Fruit fly (Drosophila melanogaster) whole organism: ENCODE results near the gene drongo.

Experiments used
- EcR ChIP-seq, 2 experiments: fragments of >200 bp; optimal IDR thresholded peaks; 2 replicates each; lab custom pipeline; 2017; ENCODE audit warnings: missing biosample characterization in 2 of 2, missing genetic modification characterization in 2 of 2, missing genetic modification reagents in 2 of 2
- psq ChIP-seq: fragments of >200 bp; optimal IDR thresholded peaks from 2 replicates; lab custom pipeline; 2017
- usp ChIP-seq: fragments of >200 bp; optimal IDR thresholded peaks from 2 replicates; lab custom pipeline; 2017; ENCODE audit warnings: missing biosample characterization, missing genetic modification characterization, mixed read lengths

- TF ChIP-seq usp (GFP tag; lab: Kevin White, UChicago) (no peak), EcR (GFP tag; optimal IDR thresholded peaks at IDR 0.05; lab: Kevin White, UChicago) (no peak), psq (lab: Kevin White, UChicago) (no peak)
Measured at dm6 chr2L:810277-810676, 40.6 kb downstream of the drongo start, which contains the start of gene Nnf1b.
